Worm (Caenorhabditis elegans) whole organism, L4 larva: ENCODE measurements around the gene rde-1.

ENCODE experiments used
- F10B5.3 ChIP-seq: sonication (generic microtip); optimal IDR thresholded peaks from 2 replicates; lab custom pipeline; 2016; ENCODE audit warnings: mild to moderate bottlenecking, missing genetic modification characterization, missing compliant biosample characterization
- F37D6.2 ChIP-seq: sonication (generic microtip); optimal IDR thresholded peaks from 2 replicates; lab custom pipeline; 2016; ENCODE audit warnings: mild to moderate bottlenecking, missing genetic modification characterization, missing compliant biosample characterization
- F44E2.7 ChIP-seq: fragments of 200-800 bp; sonication (Bioruptor generic); IDR thresholded peaks from 2 replicates; pipeline ENCODE4 v2.1.2; 2022; ENCODE audit warnings: missing genetic modification characterization, missing compliant biosample characterization
- F49E8.2 ChIP-seq: sonication (generic microtip); optimal IDR thresholded peaks from 2 replicates; lab custom pipeline; 2016; ENCODE audit warnings: missing compliant biosample characterization, mild to moderate bottlenecking, missing genetic modification characterization, borderline replicate concordance
- Y75B8A.6 ChIP-seq: fragments of 200-800 bp; sonication (Bioruptor generic); IDR thresholded peaks from 2 replicates; pipeline ENCODE4 v1.3.6; 2022; ENCODE audit warnings: missing genetic modification reagents, missing genetic modification characterization, missing compliant biosample characterization
- ZK337.2 ChIP-seq: fragments of 200-800 bp; sonication (Bioruptor generic); IDR thresholded peaks from 2 replicates; pipeline ENCODE4 v1.3.6; 2022; ENCODE audit warnings: missing genetic modification reagents, missing genetic modification characterization, missing compliant biosample characterization
- cey-2 ChIP-seq: sonication (generic microtip); optimal IDR thresholded peaks from 3 replicates; lab custom pipeline; 2017; ENCODE audit warnings: missing genetic modification characterization, mild to moderate bottlenecking, missing compliant biosample characterization, antibody characterized with exemption, borderline replicate concordance; ENCODE audit not compliant: insufficient read depth
- daf-16 ChIP-seq, 3 experiments: sonication (generic microtip); optimal IDR thresholded peaks; 2 replicates each; lab custom pipeline; 2016 to 2017; ENCODE audit warnings: missing genetic modification characterization in 3 of 3, missing genetic modification reagents in 3 of 3, mild to moderate bottlenecking in 2 of 3, missing compliant biosample characterization in 2 of 3, missing biosample characterization in 1 of 3, moderate library complexity in 1 of 3
- dmd-6 ChIP-seq: fragments of 200-800 bp; sonication (Bioruptor generic); IDR thresholded peaks from 2 replicates; pipeline ENCODE4 v1.3.6; 2022; ENCODE audit warnings: missing genetic modification reagents, missing genetic modification characterization, missing compliant biosample characterization
- dve-1 ChIP-seq: sonication (generic microtip); optimal IDR thresholded peaks from 2 replicates; lab custom pipeline; 2017; ENCODE audit warnings: antibody characterized with exemption, mild to moderate bottlenecking, missing genetic modification characterization, missing compliant biosample characterization; ENCODE audit not compliant: insufficient read depth
- egl-43 ChIP-seq: fragments of 200-800 bp; sonication (Bioruptor generic); IDR thresholded peaks from 2 replicates; pipeline ENCODE4 v1.3.6; 2022; ENCODE audit warnings: missing genetic modification reagents, missing genetic modification characterization, missing compliant biosample characterization
- hlh-11 ChIP-seq: fragments of 200-800 bp; sonication (Bioruptor generic); optimal IDR thresholded peaks from 2 replicates; lab custom pipeline; 2018; ENCODE audit warnings: mild to moderate bottlenecking, missing genetic modification characterization, missing compliant biosample characterization
- hlh-30 ChIP-seq: sonication (generic microtip); optimal IDR thresholded peaks from 2 replicates; lab custom pipeline; 2017; ENCODE audit warnings: antibody characterized with exemption, mild to moderate bottlenecking, missing genetic modification characterization, missing compliant biosample characterization; ENCODE audit not compliant: insufficient read depth
- lin-29 ChIP-seq: fragments of 200-800 bp; sonication (Bioruptor generic); IDR thresholded peaks from 2 replicates; pipeline ENCODE4 v1.3.6; 2022; ENCODE audit warnings: missing genetic modification reagents, missing genetic modification characterization, missing compliant biosample characterization
- lin-38 ChIP-seq: fragments of 200-800 bp; sonication (Bioruptor generic); IDR thresholded peaks from 2 replicates; pipeline ENCODE4 v1.3.6; 2022; ENCODE audit warnings: missing genetic modification reagents, missing genetic modification characterization, missing compliant biosample characterization
- lir-3 ChIP-seq: sonication (generic microtip); optimal IDR thresholded peaks from 2 replicates; lab custom pipeline; 2016; ENCODE audit warnings: mild to moderate bottlenecking, missing genetic modification characterization, missing compliant biosample characterization
- lsy-2 ChIP-seq, 2 experiments: fragments of 150-350 bp in 1 of 2; sonication (generic microtip) in 1 of 2; optimal IDR thresholded peaks; 2 replicates each; lab custom pipeline; 2014 to 2017; ENCODE audit warnings: missing biosample characterization in 2 of 2, missing genetic modification characterization in 2 of 2
- madf-5 ChIP-seq, 2 experiments: fragments of 200-800 bp; sonication (Bioruptor generic); IDR thresholded peaks; 2 replicates each; pipeline ENCODE4 v1.3.6; 2022; ENCODE audit warnings: missing compliant biosample characterization in 2 of 2, missing genetic modification characterization in 2 of 2
- mep-1 ChIP-seq: fragments of 150-350 bp; sonication (generic microtip); optimal IDR thresholded peaks from 3 replicates; lab custom pipeline; 2014; ENCODE audit warnings: missing biosample characterization, missing genetic modification characterization
- mxl-3 ChIP-seq: fragments of 200-800 bp; sonication (Bioruptor generic); optimal IDR thresholded peaks from 2 replicates; lab custom pipeline; 2018; ENCODE audit warnings: mild to moderate bottlenecking, missing genetic modification characterization, missing compliant biosample characterization
- nhr-10 ChIP-seq: fragments of 150-350 bp; optimal IDR thresholded peaks from 2 replicates; lab custom pipeline; 2014; ENCODE audit warnings: missing biosample characterization, missing genetic modification characterization
- nhr-11 ChIP-seq: fragments of 150-350 bp; optimal IDR thresholded peaks from 2 replicates; lab custom pipeline; 2014; ENCODE audit warnings: missing biosample characterization, missing genetic modification characterization
- nhr-25 ChIP-seq: sonication (generic microtip); optimal IDR thresholded peaks from 2 replicates; lab custom pipeline; 2017; ENCODE audit warnings: missing genetic modification characterization, mild to moderate bottlenecking, missing compliant biosample characterization, antibody characterized with exemption, moderate library complexity, borderline replicate concordance; ENCODE audit not compliant: insufficient read depth
- nhr-28 ChIP-seq: fragments of 150-350 bp; optimal IDR thresholded peaks from 2 replicates; lab custom pipeline; 2014; ENCODE audit warnings: missing biosample characterization, missing genetic modification characterization
- nhr-42 ChIP-seq: fragments of 200-800 bp; sonication (Bioruptor generic); IDR thresholded peaks from 2 replicates; pipeline ENCODE4 v1.3.6; 2022; ENCODE audit warnings: missing genetic modification characterization, missing compliant biosample characterization
- nhr-48 ChIP-seq: sonication (generic microtip); optimal IDR thresholded peaks from 2 replicates; lab custom pipeline; 2016; ENCODE audit warnings: mild to moderate bottlenecking, missing genetic modification characterization, missing compliant biosample characterization
- pha-4 ChIP-seq, 2 experiments: fragments of 150-350 bp in 1 of 2; fragments of 200-800 bp in 1 of 2; sonication (Bioruptor generic) in 1 of 2; IDR thresholded peaks in 1 of 2; optimal IDR thresholded peaks in 1 of 2; 2 replicates each; pipeline versions ENCODE4 v1.3.6 to Lab custom; 2014 to 2022; ENCODE audit warnings: missing genetic modification characterization in 2 of 2, missing genetic modification reagents in 2 of 2, missing biosample characterization in 1 of 2, missing compliant biosample characterization in 1 of 2
- pqm-1 ChIP-seq: sonication (generic microtip); optimal IDR thresholded peaks from 2 replicates; lab custom pipeline; 2017; ENCODE audit warnings: missing biosample characterization, missing genetic modification characterization
- set-16 ChIP-seq: fragments of 200-800 bp; sonication (Bioruptor generic); IDR thresholded peaks from 2 replicates; pipeline ENCODE4 v1.3.6; 2022; ENCODE audit warnings: missing genetic modification reagents, missing genetic modification characterization, missing compliant biosample characterization
- spr-1 ChIP-seq: sonication (generic microtip); optimal IDR thresholded peaks from 2 replicates; lab custom pipeline; 2016; ENCODE audit warnings: mild to moderate bottlenecking, missing genetic modification characterization, missing compliant biosample characterization
- unc-130 ChIP-seq: sonication (generic microtip); optimal IDR thresholded peaks from 2 replicates; lab custom pipeline; 2016; ENCODE audit warnings: missing genetic modification reagents, missing genetic modification characterization, missing compliant biosample characterization
- unc-39 ChIP-seq: sonication (generic microtip); optimal IDR thresholded peaks from 2 replicates; lab custom pipeline; 2017; ENCODE audit warnings: missing biosample characterization, missing genetic modification characterization
- unc-62 ChIP-seq, 3 experiments: fragments of 150-350 bp in 1 of 3; sonication (generic microtip); optimal IDR thresholded peaks in 2 of 3; peaks in 1 of 3; 1 replicate in 1 of 3; 2 replicates in 2 of 3; lab custom pipeline; 2014 to 2017; ENCODE audit warnings: missing biosample characterization in 3 of 3, missing genetic modification characterization in 3 of 3, missing genetic modification reagents in 3 of 3, missing genotype in 1 of 3
- vab-7 ChIP-seq: fragments of 200-800 bp; sonication (Bioruptor generic); IDR thresholded peaks from 2 replicates; pipeline ENCODE4 v1.3.6; 2022; ENCODE audit warnings: missing genetic modification reagents, missing genetic modification characterization, missing compliant biosample characterization
- ztf-11 ChIP-seq: fragments of 150-350 bp; optimal IDR thresholded peaks from 2 replicates; lab custom pipeline; 2014; ENCODE audit warnings: missing biosample characterization, missing genetic modification characterization

The rde-1 gene

ce11 chrV:10018291-10018690 lies 26.8 kb upstream of the rde-1 start:
- TF ChIP-seq mxl-3 (GFP tag; lab: Kevin White, UChicago) = no peak
- no peak for TF ChIP-seq ZK337.2 (GFP tag; lab: Robert Waterston, UW)
- TF ChIP-seq madf-5 (GFP tag; IDR thresholded peaks at IDR 0.05; lab: Robert Waterston, UW) = no peak
- no peak for TF ChIP-seq mep-1 (tag; lab: Kevin White, UChicago)
- no peak for TF ChIP-seq nhr-25 (tag; lab: Kevin White, UChicago)
- TF ChIP-seq nhr-11 (tag; lab: Kevin White, UChicago) = no peak
- TF ChIP-seq F10B5.3 = no peak
- peak; percentile 98 for TF ChIP-seq unc-130 (GFP tag; lab: Kevin White, UChicago)
- TF ChIP-seq spr-1 (tag; lab: Kevin White, UChicago) = no peak
- TF ChIP-seq vab-7 (GFP tag; lab: Robert Waterston, UW) = no peak
- TF ChIP-seq hlh-11 = no peak
- TF ChIP-seq lsy-2 (tag; optimal IDR thresholded peaks at IDR 0.05; lab: Kevin White, UChicago) = no peak
- no peak for TF ChIP-seq lin-29
- no peak for TF ChIP-seq nhr-42
- TF ChIP-seq lir-3 (tag; lab: Kevin White, UChicago) = no peak
- no peak for TF ChIP-seq F37D6.2 (tag; lab: Kevin White, UChicago)
- TF ChIP-seq lin-38 (GFP tag; lab: Robert Waterston, UW) = peak; percentile 43
- peak; percentile 43 for TF ChIP-seq F49E8.2 (tag; lab: Kevin White, UChicago)
- TF ChIP-seq ztf-11 = no peak
- no peak for TF ChIP-seq nhr-28 (tag; lab: Kevin White, UChicago)
- peak in 1 of 2 experiments; percentile 81 for TF ChIP-seq unc-62 (GFP tag; optimal IDR thresholded peaks at IDR 0.05 in 1 of 2; lab: Kevin White, UChicago)
- no peak for TF ChIP-seq unc-62 (tag; optimal IDR thresholded peaks at IDR 0.05; lab: Kevin White, UChicago)

ce11 chrV:10012639-10013038 lies 21.2 kb upstream of the rde-1 start:
- TF ChIP-seq hlh-30 (peak; percentile 12), F44E2.7 (GFP tag; lab: Robert Waterston, UW) (no peak), nhr-28 (tag; lab: Kevin White, UChicago) (peak; percentile 78), unc-130 (GFP tag; lab: Kevin White, UChicago) (no peak), nhr-10 (no peak), cey-2 (tag; lab: Kevin White, UChicago) (no peak), unc-62 (GFP tag; optimal IDR thresholded peaks at IDR 0.05 in 1 of 2; lab: Kevin White, UChicago) (peak in 1 of 2 experiments; percentile 29), unc-62 (tag; optimal IDR thresholded peaks at IDR 0.05; lab: Kevin White, UChicago) (no peak), Y75B8A.6 (GFP tag; lab: Robert Waterston, UW) (no peak), set-16 (GFP tag; lab: Robert Waterston, UW) (no peak), dmd-6 (GFP tag; lab: Robert Waterston, UW) (peak; percentile 61), dve-1 (peak; percentile 67), hlh-11 (peak; percentile 56), pqm-1 (tag; lab: Kevin White, UChicago) (peak; percentile 61), lin-38 (GFP tag; lab: Robert Waterston, UW) (no peak), daf-16 (GFP tag; optimal IDR thresholded peaks at IDR 0.05; lab: Kevin White, UChicago) (no peak), daf-16 (tag; optimal IDR thresholded peaks at IDR 0.05; lab: Kevin White, UChicago) (peak; percentile 82)

ce11 chrV:10011623-10012022 lies 20.2 kb upstream of the rde-1 start, which contains the start of gene lea-1:
Gene lea-1, plus strand, starts transcription at chrV:10011923.
- TF ChIP-seq nhr-48 (tag; lab: Kevin White, UChicago) (no peak), unc-39 (tag; lab: Kevin White, UChicago) (no peak), pha-4 (GFP tag; IDR thresholded peaks at IDR 0.05; lab: Robert Waterston, UW) (no peak), pha-4 (tag; optimal IDR thresholded peaks at IDR 0.05; lab: Kevin White, UChicago) (no peak), egl-43 (no peak)
